Fruit fly (Drosophila melanogaster): ENCODE results near the gene robl37BC.

The robl37BC gene

dm6 chr2L:19048912-19049311 lies 38.2 kb downstream of the robl37BC start, which contains the start of gene CG10470 (continued):
- TF ChIP-seq gt (GFP tag; IDR thresholded peaks at IDR 0.05), result no peak
- TF ChIP-seq CG43689 (GFP tag; IDR thresholded peaks at IDR 0.05), result no peak
- TF ChIP-seq Bgb (GFP tag; IDR thresholded peaks at IDR 0.05; ENCODE audit: partially characterized antibody), result peak; percentile 79
- TF ChIP-seq zf30C (GFP tag; optimal IDR thresholded peaks at IDR 0.05), result peak; percentile 20
- peak; percentile 9 for TF ChIP-seq gcm (GFP tag; optimal IDR thresholded peaks at IDR 0.05)
- TF ChIP-seq Doc3 (GFP tag; IDR thresholded peaks at IDR 0.05; ENCODE audit: partially characterized antibody), result peak; percentile 74
- no peak for TF ChIP-seq H15 (GFP tag; IDR thresholded peaks at IDR 0.05)
- 0 out of 2 replicates have a peak, but pooled peaks have one; percentile 45 for TF ChIP-seq Xrp1 (GFP tag; IDR thresholded peaks at IDR 0.05)
- TF ChIP-seq CG17829 (tag; optimal IDR thresholded peaks at IDR 0.05), result peak; percentile 54
- TF ChIP-seq CG32532 (GFP tag; IDR thresholded peaks at IDR 0.05), result peak; percentile 41; the same call in 1 of the 2 replicates
- TF ChIP-seq CG8924 (tag; optimal IDR thresholded peaks at IDR 0.05), result peak; percentile 11
- TF ChIP-seq so (GFP tag; IDR thresholded peaks at IDR 0.05), result no peak
- no peak for TF ChIP-seq CG9817 (tag; optimal IDR thresholded peaks at IDR 0.05)
- TF ChIP-seq CG14860 (GFP tag; IDR thresholded peaks at IDR 0.05; ENCODE audit: partially characterized antibody), result peak; percentile 79
- TF ChIP-seq Fer1 (GFP tag; optimal IDR thresholded peaks at IDR 0.05), result peak; percentile 13
- TF ChIP-seq CG14710 (tag; optimal IDR thresholded peaks at IDR 0.05), result peak; percentile 46
- peak; percentile 23 for TF ChIP-seq nmo (GFP tag; optimal IDR thresholded peaks at IDR 0.05)
- TF ChIP-seq CG4328 (GFP tag; optimal IDR thresholded peaks at IDR 0.05), result no peak
- TF ChIP-seq CG31365 (tag; optimal IDR thresholded peaks at IDR 0.05), result no peak
- TF ChIP-seq Sox102F (GFP tag; optimal IDR thresholded peaks at IDR 0.05), result peak; percentile 18
- TF ChIP-seq ato (GFP tag; IDR thresholded peaks at IDR 0.05; ENCODE audit: partially characterized antibody), result peak; percentile 71
- no peak for TF ChIP-seq CG3847 (GFP tag; IDR thresholded peaks at IDR 0.05)
- peak; percentile 45 for TF ChIP-seq CG2678 (tag; optimal IDR thresholded peaks at IDR 0.05)
- peak; percentile 70 for TF ChIP-seq sna (GFP tag; IDR thresholded peaks at IDR 0.05; ENCODE audit: partially characterized antibody)
- TF ChIP-seq CG8290 (GFP tag; optimal IDR thresholded peaks at IDR 0.05), result no peak
- no peak for TF ChIP-seq CG8290 (tag; optimal IDR thresholded peaks at IDR 0.05)
- TF ChIP-seq CG6791 (GFP tag; IDR thresholded peaks at IDR 0.05; ENCODE audit: partially characterized antibody), result peak; percentile 89
- peak; percentile 71 for TF ChIP-seq Sry-δ (GFP tag; optimal IDR thresholded peaks at IDR 0.05)
- peak; percentile 26 for TF ChIP-seq grau (tag; optimal IDR thresholded peaks at IDR 0.05)
- TF ChIP-seq sug (tag; optimal IDR thresholded peaks at IDR 0.05), result peak; percentile 15
- peak; percentile 20 for TF ChIP-seq CG1603 (tag; optimal IDR thresholded peaks at IDR 0.05)
- TF ChIP-seq knrl (GFP tag; IDR thresholded peaks at IDR 0.05; ENCODE audit: partially characterized antibody), result peak; percentile 70; the same call in 2 of the 3 replicates
- no peak for TF ChIP-seq ind (GFP tag; optimal IDR thresholded peaks at IDR 0.05)
- peak; percentile 77 for TF ChIP-seq CG9437 (GFP tag; optimal IDR thresholded peaks at IDR 0.05)
- TF ChIP-seq CG34376 (GFP tag; optimal IDR thresholded peaks at IDR 0.05), result no peak
- no peak for TF ChIP-seq CG13775 (GFP tag; optimal IDR thresholded peaks at IDR 0.05)
- peak; percentile 65 for TF ChIP-seq gem (tag; optimal IDR thresholded peaks at IDR 0.05)
- peak; percentile 81 for TF ChIP-seq HLH4C (GFP tag; IDR thresholded peaks at IDR 0.05; ENCODE audit: partially characterized antibody)
- peak; percentile 24 for TF ChIP-seq CG15514 (GFP tag; optimal IDR thresholded peaks at IDR 0.05)
- TF ChIP-seq bbx (GFP tag; IDR thresholded peaks at IDR 0.05; ENCODE audit: partially characterized antibody), result peak; percentile 88
- TF ChIP-seq CG12942 (GFP tag; optimal IDR thresholded peaks at IDR 0.05), result no peak
- TF ChIP-seq CG12391 (tag; optimal IDR thresholded peaks at IDR 0.05), result peak; percentile 49
- TF ChIP-seq CG6689 (GFP tag; IDR thresholded peaks at IDR 0.05), result no peak
- peak; percentile 23 for TF ChIP-seq dmrt99B (tag; optimal IDR thresholded peaks at IDR 0.05)
- TF ChIP-seq bsh (GFP tag; optimal IDR thresholded peaks at IDR 0.05), result peak in 1 of 2 experiments; percentile 38
- peak; percentile 14 for TF ChIP-seq CG17385 (GFP tag; optimal IDR thresholded peaks at IDR 0.05)
- TF ChIP-seq CG9876 (GFP tag; optimal IDR thresholded peaks at IDR 0.05), result no peak
- TF ChIP-seq hb (GFP tag; IDR thresholded peaks at IDR 0.05; ENCODE audit: partially characterized antibody), result peak; percentile 75
- peak; percentile 80 for TF ChIP-seq nerfin-2 (GFP tag; IDR thresholded peaks at IDR 0.05; ENCODE audit: partially characterized antibody)

Data from whole organism, embryonic.